Worm (Caenorhabditis elegans) whole organism, early embryonic: ENCODE data around the gene srd-66.

Experiments
- flt-1 ChIP-seq: fragments of 200-800 bp; sonication (Bioruptor generic); IDR thresholded peaks from 2 replicates; pipeline ENCODE4 v1.3.6; 2022; ENCODE audit warnings: missing genetic modification characterization, missing compliant biosample characterization
- sea-1 ChIP-seq: fragments of 200-800 bp; sonication (Bioruptor generic); conservative IDR thresholded peaks from 2 replicates; pipeline ENCODE4 v1.3.6; 2022; ENCODE audit warnings: missing genetic modification characterization, missing compliant biosample characterization
- tbx-11 ChIP-seq: fragments of 200-800 bp; sonication (Bioruptor generic); IDR thresholded peaks from 2 replicates; pipeline ENCODE4 v1.3.6; 2022; ENCODE audit warnings: missing genetic modification characterization, missing compliant biosample characterization
- tbx-37 ChIP-seq: fragments of 200-800 bp; sonication (Bioruptor generic); conservative IDR thresholded peaks from 2 replicates; pipeline ENCODE4 v1.3.6; 2022; ENCODE audit warnings: missing genetic modification reagents, missing genetic modification characterization, missing compliant biosample characterization

- TF ChIP-seq tbx-11 (GFP tag; lab: Robert Waterston, UW) (no peak), sea-1 (no peak), flt-1 (GFP tag; lab: Robert Waterston, UW) (no peak), tbx-37 (GFP tag; lab: Robert Waterston, UW) (no peak)
Measured at ce11 chrIII:2015494-2015893, 33.0 kb upstream of the srd-66 start.
